Worm (Caenorhabditis elegans) whole organism, midembryonic: ENCODE measurements around the gene ZK177.2.
A peak's percentile ranks its signal among the peaks of the same experiment; 100 is the strongest.

Source experiments
- T22C8.4 ChIP-seq: fragments of 200-800 bp; sonication (Bioruptor generic); IDR thresholded peaks from 2 replicates; pipeline ENCODE4 v1.3.6; 2022; ENCODE audit warnings: missing genetic modification characterization, missing compliant biosample characterization
- cog-1 ChIP-seq: sonication (generic microtip); optimal IDR thresholded peaks from 2 replicates; lab custom pipeline; 2016; ENCODE audit warnings: missing genetic modification characterization, missing compliant biosample characterization
- flt-1 ChIP-seq: fragments of 200-800 bp; sonication (Bioruptor generic); IDR thresholded peaks from 2 replicates; pipeline ENCODE4 v1.3.6; 2022; ENCODE audit warnings: missing genetic modification characterization, missing compliant biosample characterization
- klf-2 ChIP-seq: fragments of 200-800 bp; sonication (Bioruptor generic); conservative IDR thresholded peaks from 2 replicates; pipeline ENCODE4 v1.3.6; 2022; ENCODE audit warnings: missing genetic modification reagents, missing genetic modification characterization, missing compliant biosample characterization
- med-1 ChIP-seq: sonication (generic microtip); optimal IDR thresholded peaks from 2 replicates; lab custom pipeline; 2017; ENCODE audit warnings: missing genetic modification characterization, mild to moderate bottlenecking, missing compliant biosample characterization, antibody characterized with exemption, missing genetic modification reagents; ENCODE audit not compliant: insufficient read depth
- ref-1 ChIP-seq: fragments of 200-800 bp; sonication (Bioruptor generic); conservative IDR thresholded peaks from 2 replicates; pipeline ENCODE4 v1.3.6; 2022; ENCODE audit warnings: missing genetic modification reagents, missing genetic modification characterization, missing compliant biosample characterization
- tab-1 ChIP-seq: fragments of 200-800 bp; sonication (Bioruptor generic); IDR thresholded peaks from 2 replicates; pipeline ENCODE4 v1.3.6; 2022; ENCODE audit warnings: missing genetic modification characterization, missing compliant biosample characterization
- ztf-23 ChIP-seq: fragments of 200-800 bp; sonication (Bioruptor generic); IDR thresholded peaks from 2 replicates; pipeline ENCODE4 v1.3.6; 2022; ENCODE audit warnings: missing genetic modification reagents, missing genetic modification characterization, missing compliant biosample characterization
- ztf-29 ChIP-seq: fragments of 200-800 bp; sonication (Bioruptor generic); IDR thresholded peaks from 2 replicates; pipeline ENCODE4 v1.3.6; 2022; ENCODE audit warnings: missing genetic modification reagents, missing genetic modification characterization, missing compliant biosample characterization

The ZK177.2 gene

DNA sequence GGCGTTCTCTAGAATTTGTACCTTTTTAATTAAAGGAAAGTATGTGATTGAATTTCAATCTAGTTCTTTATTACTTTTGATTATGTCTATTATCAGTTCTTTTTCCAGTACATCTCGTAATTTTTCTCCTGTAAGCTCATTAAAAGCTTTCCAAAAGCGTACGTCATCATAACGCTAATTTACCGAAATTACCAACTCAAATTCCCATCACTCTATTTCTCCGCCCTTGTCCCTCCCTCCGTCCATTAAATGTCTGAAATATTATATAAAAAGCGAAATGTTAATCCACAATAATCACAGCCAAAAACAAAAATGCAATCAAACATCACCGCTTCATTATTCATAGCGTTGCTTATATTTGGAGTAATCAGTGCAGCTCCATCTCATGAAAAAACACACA, 35.3 kb downstream of the ZK177.2 start, which contains the start of gene ins-12:
TSS of gene ins-12 (plus strand) at position 301 of the 400 bp plus-strand sequence.
- TF ChIP-seq ztf-29 (GFP tag; lab: Robert Waterston, UW) (no peak), cog-1 (tag; lab: Kevin White, UChicago) (no peak), tab-1 (GFP tag; lab: Robert Waterston, UW) (no peak), ztf-23 (GFP tag; lab: Robert Waterston, UW) (no peak), T22C8.4 (no peak), med-1 (GFP tag; lab: Kevin White, UChicago) (no peak), klf-2 (GFP tag; lab: Robert Waterston, UW) (no peak), flt-1 (GFP tag; lab: Robert Waterston, UW) (no peak), ref-1 (GFP tag; lab: Robert Waterston, UW) (no peak)

DNA sequence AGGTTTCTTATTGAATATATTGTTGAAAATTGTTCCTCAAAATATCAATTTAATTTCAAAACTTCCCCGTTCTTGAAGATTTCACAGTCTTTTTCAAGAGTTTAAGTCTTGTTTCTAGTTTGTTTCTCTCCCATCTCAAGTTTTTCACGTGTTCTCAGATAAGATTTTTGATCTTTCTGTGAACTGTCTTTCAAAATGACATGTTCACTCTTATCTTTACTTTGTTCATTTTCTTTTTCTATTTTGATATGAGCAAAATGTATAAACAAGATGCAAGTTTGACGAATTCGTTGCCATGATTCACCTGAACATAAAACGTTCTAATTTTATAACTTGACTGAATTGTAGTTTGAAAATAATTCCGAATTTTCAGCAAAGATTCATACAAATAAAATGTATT, 35.8 kb downstream of the ZK177.2 start:
- no peak for TF ChIP-seq cog-1 (tag; lab: Kevin White, UChicago)
- no peak for TF ChIP-seq klf-2 (GFP tag; lab: Robert Waterston, UW)
- TF ChIP-seq flt-1 (GFP tag; lab: Robert Waterston, UW), result no peak
- no peak for TF ChIP-seq T22C8.4
- TF ChIP-seq med-1 (GFP tag; lab: Kevin White, UChicago), result no peak

DNA sequence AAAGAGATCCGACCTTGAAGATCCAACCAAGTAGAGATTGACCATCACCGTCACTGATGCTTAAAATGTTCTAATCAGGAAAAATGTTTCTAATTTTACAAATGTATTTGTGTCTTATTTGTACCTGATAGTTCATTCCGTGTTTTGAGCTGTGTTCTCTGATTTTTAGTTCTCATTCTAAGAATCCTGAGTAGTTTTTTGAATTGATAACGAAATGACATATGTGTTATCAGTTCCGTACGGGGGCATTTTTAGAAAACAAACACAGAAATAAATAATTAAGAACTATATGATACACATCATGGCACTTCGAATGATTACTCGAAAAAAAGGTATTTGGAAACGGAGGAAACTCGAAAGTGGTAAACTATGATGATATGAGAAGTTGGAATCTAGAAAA, 36.5 kb downstream of the ZK177.2 start:
- no peak for TF ChIP-seq tab-1 (GFP tag; lab: Robert Waterston, UW)
- no peak for TF ChIP-seq T22C8.4
- TF ChIP-seq cog-1 (tag; lab: Kevin White, UChicago), result no peak
- TF ChIP-seq ztf-29 (GFP tag; lab: Robert Waterston, UW), result no peak
- no peak for TF ChIP-seq ref-1 (GFP tag; lab: Robert Waterston, UW)

DNA sequence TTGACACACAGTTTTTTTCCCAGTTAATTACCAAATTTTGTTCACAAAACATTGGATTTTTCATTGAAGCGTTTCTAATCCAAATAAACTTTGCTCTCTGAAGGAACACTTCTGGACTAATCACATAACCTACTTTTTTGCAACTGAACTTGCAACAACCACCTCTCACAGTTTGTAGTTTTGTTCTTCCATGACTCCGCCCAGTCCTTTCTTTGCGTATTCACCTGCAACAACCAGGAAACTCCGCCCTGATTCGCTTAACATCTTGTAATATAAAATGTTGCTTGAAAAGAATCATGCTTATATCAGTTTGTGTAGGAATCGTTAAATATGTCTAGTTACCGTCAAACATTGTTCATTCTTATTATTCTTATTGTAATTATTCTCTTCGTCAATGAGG, 37.4 kb downstream of the ZK177.2 start, which contains the start of gene ins-11:
TSS of gene ins-11 (plus strand) at position 301 of the 400 bp plus-strand sequence.
- TF ChIP-seq klf-2 (GFP tag; lab: Robert Waterston, UW) (no peak), ztf-29 (GFP tag; lab: Robert Waterston, UW) (no peak), T22C8.4 (no peak), ref-1 (GFP tag; lab: Robert Waterston, UW) (no peak), flt-1 (GFP tag; lab: Robert Waterston, UW) (no peak), tab-1 (GFP tag; lab: Robert Waterston, UW) (no peak), ztf-23 (GFP tag; lab: Robert Waterston, UW) (no peak), cog-1 (tag; lab: Kevin White, UChicago) (no peak), med-1 (GFP tag; lab: Kevin White, UChicago) (no peak)

DNA sequence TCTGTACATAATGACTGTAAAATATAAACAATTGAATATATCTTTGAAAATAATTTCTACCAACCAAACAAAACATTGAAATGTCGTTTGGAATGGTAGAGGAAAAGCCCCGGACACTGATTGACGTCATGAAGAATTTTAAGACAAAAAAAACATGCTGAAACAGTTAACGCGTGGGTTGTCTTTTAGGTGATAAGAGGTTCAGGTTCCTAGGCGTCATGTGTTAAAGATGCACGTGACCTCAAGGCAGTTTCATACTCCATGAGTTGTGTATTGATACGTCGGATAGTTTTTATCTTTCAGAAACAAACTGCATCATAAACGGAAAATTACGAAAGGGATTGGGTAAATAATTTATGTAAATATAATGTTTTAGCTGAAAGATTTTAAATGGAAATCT, 38.1 kb downstream of the ZK177.2 start:
- TF ChIP-seq ref-1 (GFP tag; lab: Robert Waterston, UW), result no peak
- no peak for TF ChIP-seq tab-1 (GFP tag; lab: Robert Waterston, UW)
- no peak for TF ChIP-seq med-1 (GFP tag; lab: Kevin White, UChicago)
- TF ChIP-seq flt-1 (GFP tag; lab: Robert Waterston, UW), result no peak
- no peak for TF ChIP-seq cog-1 (tag; lab: Kevin White, UChicago)
- TF ChIP-seq T22C8.4, result no peak
- TF ChIP-seq klf-2 (GFP tag; lab: Robert Waterston, UW), result no peak
- TF ChIP-seq ztf-23 (GFP tag; lab: Robert Waterston, UW), result no peak
- no peak for TF ChIP-seq ztf-29 (GFP tag; lab: Robert Waterston, UW)

DNA sequence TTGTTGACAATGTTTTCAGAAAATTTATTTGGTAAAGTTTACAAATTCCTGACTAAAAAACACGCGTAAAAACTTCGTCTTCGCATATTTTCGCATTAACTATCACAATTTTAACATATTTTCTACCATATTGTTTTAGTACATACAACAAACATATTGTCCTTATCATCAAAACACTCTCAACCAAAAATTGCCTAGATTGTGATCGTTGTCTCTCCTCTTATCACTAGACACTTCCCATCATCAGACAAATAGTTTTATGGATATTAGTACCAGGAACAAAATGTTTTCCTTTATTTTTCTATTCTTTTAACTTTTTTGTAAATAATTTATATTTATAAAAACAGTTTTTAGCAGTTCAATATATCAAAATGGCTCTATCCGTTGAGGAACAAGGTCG, 42.4 kb downstream of the ZK177.2 start, which contains the start of gene C17C3.3:
TSS of gene C17C3.3 (plus strand) at position 346 of the 400 bp plus-strand sequence.
- TF ChIP-seq flt-1 (GFP tag; lab: Robert Waterston, UW) (no peak), cog-1 (tag; lab: Kevin White, UChicago) (no peak), ztf-29 (GFP tag; lab: Robert Waterston, UW) (no peak), ref-1 (GFP tag; lab: Robert Waterston, UW) (no peak), tab-1 (GFP tag; lab: Robert Waterston, UW) (no peak), T22C8.4 (no peak), med-1 (GFP tag; lab: Kevin White, UChicago) (no peak), ztf-23 (GFP tag; lab: Robert Waterston, UW) (no peak)

DNA sequence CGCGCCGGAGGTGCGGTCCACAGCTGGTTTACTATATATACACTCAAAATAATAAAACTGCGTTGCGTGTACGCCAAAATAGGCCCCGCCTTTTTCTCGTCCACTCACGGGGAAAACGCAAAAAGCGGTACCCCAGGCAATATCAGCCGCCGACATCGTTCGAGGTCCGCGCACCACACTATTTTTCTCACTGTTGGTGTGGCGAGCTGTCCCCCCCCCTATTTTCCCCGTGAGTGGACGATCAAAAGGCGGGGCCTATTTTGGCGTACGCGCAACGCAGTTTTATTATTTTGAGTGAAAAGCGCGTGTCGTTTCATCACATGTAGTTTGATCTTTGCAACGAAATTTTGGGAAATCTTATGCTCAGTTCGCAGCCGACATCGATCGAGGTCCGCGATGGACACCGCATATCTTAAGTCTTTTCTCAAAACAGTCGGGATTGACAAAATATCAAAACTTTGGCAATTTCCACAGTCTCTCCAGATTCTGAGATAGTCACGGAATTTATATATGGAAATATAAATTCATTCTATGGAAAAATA, 46.1 kb downstream of the ZK177.2 start:
- TF ChIP-seq tab-1 (GFP tag; lab: Robert Waterston, UW), result no peak
- TF ChIP-seq flt-1 (GFP tag; lab: Robert Waterston, UW), result 0 out of 2 replicates have a peak, but pooled peaks have one; percentile 45
